Worm (Caenorhabditis elegans) whole organism, late embryonic: ENCODE results near the gene K08F4.12.

Experiments
- C08G9.2 ChIP-seq: sonication (generic microtip); optimal IDR thresholded peaks from 2 replicates; lab custom pipeline; 2016; ENCODE audit warnings: mild to moderate bottlenecking, missing genetic modification characterization, moderate library complexity, missing compliant biosample characterization
- C38D4.7 ChIP-seq: fragments of 200-800 bp; sonication (Bioruptor generic); optimal IDR thresholded peaks from 2 replicates; lab custom pipeline; 2018; ENCODE audit warnings: mild to moderate bottlenecking, missing genetic modification characterization, moderate library complexity, missing compliant biosample characterization
- K02D7.2 ChIP-seq: sonication (generic microtip); optimal IDR thresholded peaks from 2 replicates; lab custom pipeline; 2017; ENCODE audit warnings: mild to moderate bottlenecking, missing genetic modification characterization, missing compliant biosample characterization
- K09A11.1 ChIP-seq: sonication (generic microtip); optimal IDR thresholded peaks from 2 replicates; lab custom pipeline; 2017; ENCODE audit warnings: antibody characterized with exemption, mild to moderate bottlenecking, missing genetic modification characterization, missing compliant biosample characterization; ENCODE audit not compliant: insufficient read depth
- ahr-1 ChIP-seq: sonication (generic microtip); optimal IDR thresholded peaks from 2 replicates; lab custom pipeline; 2016; ENCODE audit warnings: missing genetic modification characterization, missing compliant biosample characterization
- ama-1 ChIP-seq: fragments of 150-350 bp; optimal IDR thresholded peaks from 2 replicates; lab custom pipeline; 2014
- ceh-18 ChIP-seq: sonication (generic microtip); optimal IDR thresholded peaks from 2 replicates; lab custom pipeline; 2016; ENCODE audit warnings: missing genetic modification characterization, missing compliant biosample characterization
- ceh-19 ChIP-seq: fragments of 200-800 bp; sonication (Bioruptor generic); optimal IDR thresholded peaks from 2 replicates; lab custom pipeline; 2018; ENCODE audit warnings: mild to moderate bottlenecking, missing genetic modification characterization, missing compliant biosample characterization
- ceh-2 ChIP-seq: sonication (generic microtip); optimal IDR thresholded peaks from 2 replicates; lab custom pipeline; 2016; ENCODE audit warnings: missing genotype, missing genetic modification characterization, missing compliant biosample characterization
- ceh-34 ChIP-seq: sonication (generic microtip); optimal IDR thresholded peaks from 2 replicates; lab custom pipeline; 2016; ENCODE audit warnings: mild to moderate bottlenecking, missing genetic modification characterization, missing compliant biosample characterization
- ceh-6 ChIP-seq: fragments of 200-800 bp; sonication (Bioruptor generic); optimal IDR thresholded peaks from 2 replicates; lab custom pipeline; 2018; ENCODE audit warnings: mild to moderate bottlenecking, missing genetic modification characterization, missing compliant biosample characterization
- ceh-9 ChIP-seq: sonication (generic microtip); optimal IDR thresholded peaks from 2 replicates; lab custom pipeline; 2016; ENCODE audit warnings: mild to moderate bottlenecking, missing genetic modification characterization, inconsistent platforms, missing compliant biosample characterization
- dmd-4 ChIP-seq: sonication (generic microtip); optimal IDR thresholded peaks from 2 replicates; lab custom pipeline; 2016; ENCODE audit warnings: borderline replicate concordance, missing genetic modification characterization, missing compliant biosample characterization
- dve-1 ChIP-seq: sonication (generic microtip); optimal IDR thresholded peaks from 2 replicates; lab custom pipeline; 2017; ENCODE audit warnings: antibody characterized with exemption, mild to moderate bottlenecking, missing genetic modification characterization, missing compliant biosample characterization
- elt-4 ChIP-seq: sonication (generic microtip); optimal IDR thresholded peaks from 2 replicates; lab custom pipeline; 2016; ENCODE audit warnings: missing genetic modification characterization, missing compliant biosample characterization
- eyg-1 ChIP-seq: sonication (generic microtip); optimal IDR thresholded peaks from 2 replicates; lab custom pipeline; 2016; ENCODE audit warnings: missing genotype, missing genetic modification characterization, missing compliant biosample characterization
- fkh-6 ChIP-seq: sonication (generic microtip); optimal IDR thresholded peaks from 2 replicates; lab custom pipeline; 2016; ENCODE audit warnings: missing genetic modification characterization, missing compliant biosample characterization
- gmeb-2 ChIP-seq: sonication (generic microtip); optimal IDR thresholded peaks from 2 replicates; lab custom pipeline; 2016; ENCODE audit warnings: missing genetic modification characterization, inconsistent platforms, missing compliant biosample characterization
- hlh-15 ChIP-seq: sonication (generic microtip); optimal IDR thresholded peaks from 2 replicates; lab custom pipeline; 2016; ENCODE audit warnings: missing genetic modification characterization, missing compliant biosample characterization
- hlh-8 ChIP-seq: sonication (generic microtip); optimal IDR thresholded peaks from 2 replicates; lab custom pipeline; 2016; ENCODE audit warnings: missing genotype, missing genetic modification characterization, missing compliant biosample characterization
- lim-6 ChIP-seq: sonication (generic microtip); optimal IDR thresholded peaks from 2 replicates; lab custom pipeline; 2016; ENCODE audit warnings: missing genetic modification characterization, missing compliant biosample characterization
- mec-3 ChIP-seq: sonication (generic microtip); optimal IDR thresholded peaks from 2 replicates; lab custom pipeline; 2016; ENCODE audit warnings: borderline replicate concordance, missing genetic modification characterization, missing compliant biosample characterization
- nfya-1 ChIP-seq: sonication (generic microtip); optimal IDR thresholded peaks from 2 replicates; lab custom pipeline; 2017; ENCODE audit warnings: missing genetic modification characterization, mild to moderate bottlenecking, missing compliant biosample characterization, antibody characterized with exemption, moderate library complexity
- nhr-11 ChIP-seq: fragments of 150-350 bp; optimal IDR thresholded peaks from 2 replicates; lab custom pipeline; 2014; ENCODE audit warnings: missing biosample characterization, missing genetic modification characterization
- nhr-232 ChIP-seq: sonication (generic microtip); optimal IDR thresholded peaks from 2 replicates; lab custom pipeline; 2016; ENCODE audit warnings: missing genetic modification characterization, missing compliant biosample characterization
- npax-4 ChIP-seq: sonication (generic microtip); optimal IDR thresholded peaks from 2 replicates; lab custom pipeline; 2016; ENCODE audit warnings: missing genetic modification characterization, missing compliant biosample characterization
- pha-2 ChIP-seq: sonication (generic microtip); optimal IDR thresholded peaks from 2 replicates; lab custom pipeline; 2017; ENCODE audit warnings: mild to moderate bottlenecking, missing genetic modification characterization, missing compliant biosample characterization
- pha-4 ChIP-seq: fragments of 150-350 bp; optimal IDR thresholded peaks from 2 replicates; lab custom pipeline; 2018; ENCODE audit warnings: missing biosample characterization, missing genetic modification reagents, missing genetic modification characterization
- pqm-1 ChIP-seq: sonication (generic microtip); optimal IDR thresholded peaks from 2 replicates; lab custom pipeline; 2016; ENCODE audit warnings: missing genetic modification characterization, missing compliant biosample characterization
- ref-2 ChIP-seq: sonication (generic microtip); optimal IDR thresholded peaks from 2 replicates; lab custom pipeline; 2016; ENCODE audit warnings: missing genetic modification characterization, missing compliant biosample characterization
- rnt-1 ChIP-seq: sonication (generic microtip); optimal IDR thresholded peaks from 2 replicates; lab custom pipeline; 2016; ENCODE audit warnings: missing genetic modification characterization, missing compliant biosample characterization
- sdc-2 ChIP-seq: sonication (generic microtip); optimal IDR thresholded peaks from 2 replicates; lab custom pipeline; 2016; ENCODE audit warnings: missing genotype, missing genetic modification characterization, missing compliant biosample characterization
- sox-4 ChIP-seq: sonication (generic microtip); optimal IDR thresholded peaks from 2 replicates; lab custom pipeline; 2017; ENCODE audit warnings: mild to moderate bottlenecking, missing genetic modification characterization, inconsistent platforms, missing compliant biosample characterization
- syd-9 ChIP-seq: sonication (generic microtip); optimal IDR thresholded peaks from 2 replicates; lab custom pipeline; 2016; ENCODE audit warnings: mild to moderate bottlenecking, missing genetic modification characterization, moderate library complexity, missing compliant biosample characterization
- unc-42 ChIP-seq: sonication (generic microtip); optimal IDR thresholded peaks from 2 replicates; lab custom pipeline; 2016; ENCODE audit warnings: missing genotype, missing genetic modification characterization, missing compliant biosample characterization
- unc-55 ChIP-seq: sonication (generic microtip); optimal IDR thresholded peaks from 2 replicates; lab custom pipeline; 2017; ENCODE audit warnings: missing biosample characterization, missing genetic modification reagents, missing genetic modification characterization
- unc-86 ChIP-seq: sonication (generic microtip); optimal IDR thresholded peaks from 2 replicates; lab custom pipeline; 2016; ENCODE audit warnings: missing genetic modification characterization, missing compliant biosample characterization
- zip-5 ChIP-seq: sonication (generic microtip); optimal IDR thresholded peaks from 2 replicates; lab custom pipeline; 2016; ENCODE audit warnings: missing genetic modification characterization, missing compliant biosample characterization

Gene K08F4.12

ce11 chrIV:10096881-10097280 is 41.0 kb upstream of the K08F4.12 start, which contains the start of gene dis-3:
Gene dis-3 (plus strand): TSS chrIV:10097202.
- no peak for TF ChIP-seq ceh-18
- no peak for TF ChIP-seq ama-1 (lab: Kevin White, UChicago)
- no peak for TF ChIP-seq K02D7.2 (tag; lab: Kevin White, UChicago)
- no peak for TF ChIP-seq dve-1
- TF ChIP-seq hlh-8 = no peak
- no peak for TF ChIP-seq K09A11.1 (tag; lab: Kevin White, UChicago)
- no peak for TF ChIP-seq ceh-9 (tag; lab: Kevin White, UChicago)
- TF ChIP-seq C08G9.2 = no peak
- TF ChIP-seq C38D4.7 = no peak
- TF ChIP-seq unc-42 (tag; lab: Kevin White, UChicago) = no peak
- no peak for TF ChIP-seq nhr-11 (tag; lab: Kevin White, UChicago)
- no peak for TF ChIP-seq unc-86 (tag; lab: Kevin White, UChicago)
- TF ChIP-seq pha-2 (tag; lab: Kevin White, UChicago) = no peak

DNA sequence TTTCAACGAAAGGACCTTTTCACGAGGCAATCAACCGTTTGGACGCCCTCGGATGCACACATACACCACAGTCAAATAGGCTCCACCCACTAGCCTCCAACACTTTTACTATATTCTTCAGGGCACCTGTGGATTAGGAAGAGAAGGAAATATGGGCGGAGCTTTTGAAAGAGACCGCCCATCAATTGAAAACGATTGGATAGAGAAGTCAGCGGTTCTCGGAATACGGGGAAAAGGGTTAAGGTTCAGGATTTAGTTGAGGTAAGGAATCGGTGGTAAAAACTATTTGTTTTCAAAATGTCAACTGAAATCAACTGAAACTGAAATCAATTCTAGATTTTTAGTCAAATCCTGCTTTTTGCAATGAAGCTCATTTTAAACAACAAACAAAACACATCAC is 27.5 kb upstream of the K08F4.12 start, which contains the start of gene egl-38:
egl-38 (minus strand) TSS at position 101 of the 400 bp plus-strand sequence.
- no peak for TF ChIP-seq lim-6 (tag; lab: Kevin White, UChicago)
- no peak for TF ChIP-seq nfya-1 (tag; lab: Kevin White, UChicago)
- no peak for TF ChIP-seq ceh-19 (GFP tag; lab: Kevin White, UChicago)
- TF ChIP-seq mec-3 (tag; lab: Kevin White, UChicago) = no peak
- no peak for TF ChIP-seq pha-2 (tag; lab: Kevin White, UChicago)
- TF ChIP-seq K09A11.1 (tag; lab: Kevin White, UChicago) = no peak
- no peak for TF ChIP-seq ceh-2 (tag; lab: Kevin White, UChicago)
- no peak for TF ChIP-seq npax-4 (tag; lab: Kevin White, UChicago)
- TF ChIP-seq sdc-2 (tag; lab: Kevin White, UChicago) = no peak
- TF ChIP-seq C38D4.7 = no peak
- no peak for TF ChIP-seq ceh-6
- TF ChIP-seq elt-4 (tag; lab: Kevin White, UChicago) = no peak
- TF ChIP-seq unc-42 (tag; lab: Kevin White, UChicago) = no peak
- no peak for TF ChIP-seq unc-55 (GFP tag; lab: Kevin White, UChicago)
- TF ChIP-seq rnt-1 = no peak
- no peak for TF ChIP-seq ceh-34
- no peak for TF ChIP-seq ahr-1 (tag; lab: Kevin White, UChicago)

ce11 chrIV:10110870-10111269 is 27.0 kb upstream of the K08F4.12 start:
- no peak for TF ChIP-seq dve-1

ce11 chrIV:10111441-10111840 is 26.5 kb upstream of the K08F4.12 start, which contains the start of gene spch-1:
Gene spch-1 (minus strand): TSS chrIV:10111541.
- TF ChIP-seq hlh-15 (tag; lab: Kevin White, UChicago) (no peak), dve-1 (no peak), fkh-6 (no peak), nhr-232 (tag; lab: Kevin White, UChicago) (no peak), pqm-1 (tag; lab: Kevin White, UChicago) (no peak), zip-5 (tag; lab: Kevin White, UChicago) (no peak), hlh-8 (no peak), pha-4 (tag; lab: Kevin White, UChicago) (no peak), syd-9 (no peak), C38D4.7 (no peak), ref-2 (tag; lab: Kevin White, UChicago) (no peak), gmeb-2 (no peak), sox-4 (tag; lab: Kevin White, UChicago) (no peak), dmd-4 (tag; lab: Kevin White, UChicago) (no peak), C08G9.2 (no peak), unc-55 (GFP tag; lab: Kevin White, UChicago) (no peak), eyg-1 (tag; lab: Kevin White, UChicago) (no peak)
- TF ChIP-seq, all 69 proteins: peak for 0
